Fruit fly (Drosophila melanogaster) whole organism, wandering third instar larva: ENCODE measurements around the gene CG14273.
A peak's percentile ranks its signal among the peaks of the same experiment; 100 is the strongest.

Experiments
- Abd-B ChIP-seq: fragments of >200 bp; optimal IDR thresholded peaks from 2 replicates; lab custom pipeline; 2017; ENCODE audit warnings: missing biosample characterization, missing genetic modification characterization
- CG32264 ChIP-seq: fragments of 200-800 bp; sonication (Bioruptor generic); optimal IDR thresholded peaks from 2 replicates; lab custom pipeline; 2016; ENCODE audit warnings: missing biosample characterization, missing genetic modification characterization
- CG9705 ChIP-seq: fragments of 200-800 bp; sonication (Bioruptor generic); optimal IDR thresholded peaks from 2 replicates; lab custom pipeline; 2018; ENCODE audit warnings: missing biosample characterization, mild to moderate bottlenecking, missing genetic modification characterization
- CrebA ChIP-seq: fragments of 200-800 bp; sonication (Bioruptor generic); optimal IDR thresholded peaks from 2 replicates; lab custom pipeline; 2016; ENCODE audit warnings: missing biosample characterization, mild to moderate bottlenecking, missing genetic modification characterization, borderline replicate concordance
- Dfd ChIP-seq: fragments of >200 bp; optimal IDR thresholded peaks from 2 replicates; lab custom pipeline; 2017; ENCODE audit warnings: missing biosample characterization, missing genetic modification characterization
- Dif ChIP-seq: fragments of 200-275, 200-300 bp; sonication (Bioruptor generic); optimal IDR thresholded peaks from 2 replicates; lab custom pipeline; 2018; ENCODE audit warnings: missing biosample characterization, missing genetic modification characterization; ENCODE audit not compliant: partially characterized antibody
- GATAd ChIP-seq: sonication (Bioruptor generic); optimal IDR thresholded peaks from 2 replicates; lab custom pipeline; 2016; ENCODE audit warnings: missing biosample characterization, missing genetic modification characterization
- HLH106 ChIP-seq: fragments of 200-800 bp; optimal IDR thresholded peaks from 3 replicates; lab custom pipeline; 2019; ENCODE audit warnings: missing biosample characterization, mild to moderate bottlenecking, missing genetic modification characterization, moderate library complexity
- Hnf4 ChIP-seq: fragments of 200-800 bp; sonication (Bioruptor generic); optimal IDR thresholded peaks from 2 replicates; lab custom pipeline; 2016; ENCODE audit warnings: missing biosample characterization, mild to moderate bottlenecking, missing genetic modification characterization
- Hr78 ChIP-seq: fragments of >200 bp; optimal IDR thresholded peaks from 2 replicates; lab custom pipeline; 2017; ENCODE audit warnings: missing biosample characterization, missing genetic modification characterization
- Hr83 ChIP-seq: fragments of 200-300 bp; sonication (Bioruptor generic); optimal IDR thresholded peaks from 2 replicates; lab custom pipeline; 2016; ENCODE audit warnings: missing biosample characterization, mild to moderate bottlenecking, missing genetic modification characterization, moderate library complexity; ENCODE audit not compliant: poor library complexity, severe bottlenecking
- Jra ChIP-seq: sonication (Bioruptor generic); optimal IDR thresholded peaks from 2 replicates; lab custom pipeline; 2016; ENCODE audit warnings: missing biosample characterization, missing genetic modification characterization
- Myc ChIP-seq: fragments of >200 bp; optimal IDR thresholded peaks from 2 replicates; lab custom pipeline; 2017
- OdsH ChIP-seq: fragments of 200-800 bp; sonication (Bioruptor generic); optimal IDR thresholded peaks from 2 replicates; lab custom pipeline; 2016; ENCODE audit warnings: missing biosample characterization, mild to moderate bottlenecking, missing genetic modification characterization
- Rel ChIP-seq, 2 experiments: fragments of 200-800 bp; sonication (Bioruptor generic) in 1 of 2; optimal IDR thresholded peaks; 2 replicates in 1 of 2; 3 replicates in 1 of 2; lab custom pipeline; 2016 to 2019; ENCODE audit warnings: mild to moderate bottlenecking in 2 of 2, missing biosample characterization in 2 of 2, missing genetic modification characterization in 2 of 2, moderate library complexity in 1 of 2
- Sp1 ChIP-seq: fragments of 200-800 bp; sonication (Bioruptor generic); optimal IDR thresholded peaks from 3 replicates; lab custom pipeline; 2019; ENCODE audit warnings: missing biosample characterization, mild to moderate bottlenecking, missing genetic modification characterization, moderate library complexity
- Vsx2 ChIP-seq: fragments of 200-300, 225-300 bp; sonication (Bioruptor generic); optimal IDR thresholded peaks from 2 replicates; lab custom pipeline; 2018; ENCODE audit warnings: missing biosample characterization, missing genetic modification characterization; ENCODE audit not compliant: partially characterized antibody
- br ChIP-seq: fragments of 200-800 bp; sonication (Bioruptor generic); optimal IDR thresholded peaks from 2 replicates; lab custom pipeline; 2016; ENCODE audit warnings: missing biosample characterization, missing genetic modification characterization
- brk ChIP-seq: fragments of 200-800 bp; sonication (Bioruptor generic); optimal IDR thresholded peaks from 2 replicates; lab custom pipeline; 2016; ENCODE audit warnings: missing biosample characterization, mild to moderate bottlenecking, missing genetic modification characterization
- dl ChIP-seq, 2 experiments: fragments of 175-275, 200-275 bp in 1 of 2; fragments of 200-275 bp in 1 of 2; sonication (Bioruptor generic); optimal IDR thresholded peaks; lab custom pipeline; 2018; ENCODE audit warnings: mild to moderate bottlenecking in 2 of 2, missing biosample characterization in 2 of 2, missing genetic modification characterization in 2 of 2, moderate library complexity in 2 of 2; ENCODE audit not compliant: partially characterized antibody in 2 of 2, insufficient read depth in 1 of 2
- dsf ChIP-seq: sonication (Bioruptor generic); optimal IDR thresholded peaks from 2 replicates; lab custom pipeline; 2016; ENCODE audit warnings: missing biosample characterization, missing genetic modification characterization, borderline replicate concordance
- ey ChIP-seq: fragments of 200-800 bp; sonication (Bioruptor generic); optimal IDR thresholded peaks from 2 replicates; lab custom pipeline; 2016; ENCODE audit warnings: missing biosample characterization, missing genetic modification characterization
- foxo ChIP-seq, 2 experiments: fragments of 200-800 bp; sonication (Bioruptor generic); optimal IDR thresholded peaks; 2 replicates in 1 of 2; 3 replicates in 1 of 2; lab custom pipeline; 2016 to 2017; ENCODE audit warnings: missing biosample characterization in 2 of 2, missing genetic modification characterization in 2 of 2
- fru ChIP-seq: fragments of 200-800 bp; sonication (Bioruptor generic); optimal IDR thresholded peaks from 3 replicates; lab custom pipeline; 2016; ENCODE audit warnings: missing biosample characterization, mild to moderate bottlenecking, missing genetic modification characterization
- h ChIP-seq: fragments of 200-800 bp; sonication (Bioruptor generic); optimal IDR thresholded peaks from 3 replicates; lab custom pipeline; 2016; ENCODE audit warnings: missing biosample characterization, mild to moderate bottlenecking, missing genetic modification characterization
- jim ChIP-seq: fragments of 175-275, 200-325 bp; sonication (Bioruptor generic); optimal IDR thresholded peaks from 2 replicates; lab custom pipeline; 2016; ENCODE audit warnings: missing biosample characterization, mild to moderate bottlenecking, missing genetic modification characterization
- lola ChIP-seq: fragments of >200 bp; optimal IDR thresholded peaks from 2 replicates; lab custom pipeline; 2017; ENCODE audit warnings: missing biosample characterization, missing genetic modification characterization
- pan ChIP-seq: fragments of >200 bp; optimal IDR thresholded peaks from 2 replicates; lab custom pipeline; 2017
- psq ChIP-seq: fragments of 200-800 bp; sonication (Bioruptor generic); optimal IDR thresholded peaks from 3 replicates; lab custom pipeline; 2017; ENCODE audit warnings: missing biosample characterization, mild to moderate bottlenecking, missing genetic modification characterization, moderate library complexity
- rgr ChIP-seq: fragments of 200-800 bp; sonication (Bioruptor generic); optimal IDR thresholded peaks from 3 replicates; lab custom pipeline; 2016; ENCODE audit warnings: missing biosample characterization, mild to moderate bottlenecking, missing genetic modification characterization
- sage ChIP-seq: fragments of 200-800 bp; sonication (Bioruptor generic); optimal IDR thresholded peaks from 2 replicates; lab custom pipeline; 2016; ENCODE audit warnings: missing biosample characterization, mild to moderate bottlenecking, missing genetic modification characterization
- woc ChIP-seq: sonication (Bioruptor generic); optimal IDR thresholded peaks from 2 replicates; lab custom pipeline; 2016; ENCODE audit warnings: missing biosample characterization, mild to moderate bottlenecking, missing genetic modification characterization

CG14273 gene

dm6 chr2L:8299194-8299811, 43.2 kb upstream of the CG14273 start:
- TF ChIP-seq GATAd (GFP tag; lab: Kevin White, UChicago) (peak; percentile 61), Rel (GFP tag; optimal IDR thresholded peaks at IDR 0.05; lab: Kevin White, UChicago) (peak; percentile 67), Rel (tag; optimal IDR thresholded peaks at IDR 0.05; lab: Kevin White, UChicago) (peak; percentile 72), fru (GFP tag; lab: Kevin White, UChicago) (peak; percentile 91), ey (GFP tag; lab: Kevin White, UChicago) (peak; percentile 93), Abd-B (GFP tag; lab: Kevin White, UChicago) (no peak), lola (no peak), CG32264 (GFP tag; lab: Kevin White, UChicago) (peak; percentile 80), woc (GFP tag; lab: Kevin White, UChicago) (peak; percentile 93), h (GFP tag; lab: Kevin White, UChicago) (peak; percentile 95), pan (lab: Kevin White, UChicago) (no peak), br (GFP tag; lab: Kevin White, UChicago) (peak; percentile 95), Vsx2 (GFP tag; lab: Kevin White, UChicago) (no peak), brk (GFP tag; lab: Kevin White, UChicago) (peak; percentile 55), Sp1 (peak; percentile 93), rgr (GFP tag; lab: Kevin White, UChicago) (peak; percentile 75), sage (peak; percentile 84), CrebA (GFP tag; lab: Kevin White, UChicago) (no peak), Hr83 (GFP tag; lab: Kevin White, UChicago) (peak; percentile 84), jim (GFP tag; lab: Kevin White, UChicago) (no peak), Hnf4 (GFP tag; lab: Kevin White, UChicago) (peak; percentile 91), dl (GFP tag; optimal IDR thresholded peaks at IDR 0.05; lab: Kevin White, UChicago; ENCODE audit: insufficient read depth in 1 of 2, partially characterized antibody in 2 of 2) (peak in 1 of 2 experiments; percentile 67), Jra (GFP tag; lab: Kevin White, UChicago) (peak; percentile 82), CG9705 (GFP tag; lab: Kevin White, UChicago) (peak; percentile 85), foxo (GFP tag; optimal IDR thresholded peaks at IDR 0.05; lab: Kevin White, UChicago) (peak; percentile 69 to 94), Dif (peak; percentile 54), Dfd (GFP tag; lab: Kevin White, UChicago) (no peak), dsf (GFP tag; lab: Kevin White, UChicago) (peak; percentile 72), HLH106 (tag; lab: Kevin White, UChicago) (peak; percentile 95), OdsH (GFP tag; lab: Kevin White, UChicago) (peak; percentile 91), Hr78 (GFP tag; lab: Kevin White, UChicago) (no peak), psq (GFP tag; lab: Kevin White, UChicago) (peak; percentile 98)

dm6 chr2L:8300220-8301167, 42.0 kb upstream of the CG14273 start, which contains the start of gene Btk:
Gene Btk, minus strand, starts transcription at chr2L:8301079.
- TF ChIP-seq lola (no peak), Myc (lab: Kevin White, UChicago) (no peak), psq (GFP tag; lab: Kevin White, UChicago) (peak; percentile 39), Rel (GFP tag; optimal IDR thresholded peaks at IDR 0.05; lab: Kevin White, UChicago) (no peak), Rel (tag; optimal IDR thresholded peaks at IDR 0.05; lab: Kevin White, UChicago) (peak; percentile 31), Sp1 (peak; percentile 12)
- TF ChIP-seq, all 38 proteins: peak for 3
